Worm (Caenorhabditis elegans) whole organism, midembryonic: ENCODE data around the gene F38C2.1.

Source experiments
- flt-1 ChIP-seq: fragments of 200-800 bp; sonication (Bioruptor generic); IDR thresholded peaks from 2 replicates; pipeline ENCODE4 v1.3.6; 2022; ENCODE audit warnings: missing genetic modification characterization, missing compliant biosample characterization
- med-1 ChIP-seq: sonication (generic microtip); optimal IDR thresholded peaks from 2 replicates; lab custom pipeline; 2017; ENCODE audit warnings: missing genetic modification characterization, mild to moderate bottlenecking, missing compliant biosample characterization, antibody characterized with exemption, missing genetic modification reagents; ENCODE audit not compliant: insufficient read depth
- ref-1 ChIP-seq: fragments of 200-800 bp; sonication (Bioruptor generic); conservative IDR thresholded peaks from 2 replicates; pipeline ENCODE4 v1.3.6; 2022; ENCODE audit warnings: missing genetic modification reagents, missing genetic modification characterization, missing compliant biosample characterization
- tab-1 ChIP-seq: fragments of 200-800 bp; sonication (Bioruptor generic); IDR thresholded peaks from 2 replicates; pipeline ENCODE4 v1.3.6; 2022; ENCODE audit warnings: missing genetic modification characterization, missing compliant biosample characterization
- ztf-23 ChIP-seq: fragments of 200-800 bp; sonication (Bioruptor generic); IDR thresholded peaks from 2 replicates; pipeline ENCODE4 v1.3.6; 2022; ENCODE audit warnings: missing genetic modification reagents, missing genetic modification characterization, missing compliant biosample characterization

DNA sequence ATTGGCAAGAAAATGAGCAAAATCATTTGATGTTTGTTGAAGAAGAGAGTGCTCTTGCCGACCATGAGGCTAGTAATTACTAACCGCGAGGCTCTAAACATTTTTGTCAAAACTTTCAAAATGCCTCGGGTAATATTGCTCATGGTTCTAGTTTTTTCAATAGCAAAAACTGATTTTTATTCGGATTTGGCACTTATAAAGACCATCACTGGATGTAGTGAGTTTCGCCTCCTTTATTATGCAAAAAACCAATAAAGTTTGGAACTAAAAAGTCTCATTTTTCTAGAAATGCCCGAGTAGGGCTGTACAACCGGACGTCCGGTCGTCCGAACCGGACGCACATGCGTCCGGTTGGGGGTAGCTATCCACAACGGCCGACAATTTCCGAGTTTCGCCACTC is 14.2 kb upstream of the F38C2.1 start, which contains the start of the genes hpa-1 and irld-39:
- TF ChIP-seq tab-1 (no peak), flt-1 (GFP tag; lab: Robert Waterston, UW) (no peak), med-1 (no peak), ref-1 (GFP tag; lab: Robert Waterston, UW) (no peak), ztf-23 (GFP tag; lab: Robert Waterston, UW) (no peak)
